Worm (Caenorhabditis elegans) whole organism, late embryonic: ENCODE measurements around the gene C54E4.1.

Experiments used
- ceh-6 ChIP-seq: fragments of 200-800 bp; sonication (Bioruptor generic); optimal IDR thresholded peaks from 2 replicates; lab custom pipeline; 2018; ENCODE audit warnings: mild to moderate bottlenecking, missing genetic modification characterization, missing compliant biosample characterization
- che-1 ChIP-seq: sonication (generic microtip); optimal IDR thresholded peaks from 2 replicates; lab custom pipeline; 2016; ENCODE audit warnings: mild to moderate bottlenecking, missing genetic modification characterization, missing compliant biosample characterization
- dve-1 ChIP-seq: sonication (generic microtip); optimal IDR thresholded peaks from 2 replicates; lab custom pipeline; 2017; ENCODE audit warnings: antibody characterized with exemption, mild to moderate bottlenecking, missing genetic modification characterization, missing compliant biosample characterization
- elt-2 ChIP-seq: sonication (generic microtip); optimal IDR thresholded peaks from 2 replicates; lab custom pipeline; 2016; ENCODE audit warnings: missing genetic modification reagents, missing genetic modification characterization, missing compliant biosample characterization
- fkh-10 ChIP-seq: fragments of 150-350 bp; optimal IDR thresholded peaks from 2 replicates; lab custom pipeline; 2014; ENCODE audit warnings: missing biosample characterization, missing genetic modification reagents, missing genetic modification characterization
- hlh-15 ChIP-seq: sonication (generic microtip); optimal IDR thresholded peaks from 2 replicates; lab custom pipeline; 2016; ENCODE audit warnings: missing genetic modification characterization, missing compliant biosample characterization
- nhr-232 ChIP-seq: sonication (generic microtip); optimal IDR thresholded peaks from 2 replicates; lab custom pipeline; 2016; ENCODE audit warnings: missing genetic modification characterization, missing compliant biosample characterization
- pag-3 ChIP-seq: sonication (generic microtip); optimal IDR thresholded peaks from 2 replicates; lab custom pipeline; 2016; ENCODE audit warnings: missing compliant biosample characterization, missing genetic modification characterization, borderline replicate concordance
- pros-1 ChIP-seq: fragments of 150-350 bp; optimal IDR thresholded peaks from 2 replicates; lab custom pipeline; 2014; ENCODE audit warnings: missing biosample characterization, missing genetic modification reagents, missing genetic modification characterization

The C54E4.1 gene

ce11 chrIV:2223685-2224084 lies 48.3 kb downstream of the C54E4.1 start:
- TF ChIP-seq nhr-232 (no peak), pros-1 (tag; lab: Kevin White, UChicago) (no peak), pag-3 (tag; lab: Kevin White, UChicago) (no peak), fkh-10 (GFP tag; lab: Kevin White, UChicago) (no peak), che-1 (tag; lab: Kevin White, UChicago) (no peak), hlh-15 (tag; lab: Kevin White, UChicago) (no peak), dve-1 (tag; lab: Kevin White, UChicago) (no peak), ceh-6 (GFP tag; lab: Kevin White, UChicago) (no peak), elt-2 (tag; lab: Kevin White, UChicago) (no peak)
